Fruit fly (Drosophila melanogaster): ENCODE data around the gene CrebA.

The CrebA gene

dm6 chr3L:15566484-15566955 lies 31.3 kb downstream of the CrebA start (continued):
- TF ChIP-seq eyg (GFP tag; optimal IDR thresholded peaks at IDR 0.05) = peak; percentile 58
- TF ChIP-seq luna (GFP tag; optimal IDR thresholded peaks at IDR 0.05) = no peak
- TF ChIP-seq CG4730 (GFP tag; IDR thresholded peaks at IDR 0.05) = no peak
- TF ChIP-seq CG18011 (GFP tag; optimal IDR thresholded peaks at IDR 0.05) = peak; percentile 48
- TF ChIP-seq CG15011 (GFP tag; optimal IDR thresholded peaks at IDR 0.05) = peak; percentile 74
- no peak for TF ChIP-seq Chrac-16 (GFP tag; optimal IDR thresholded peaks at IDR 0.05)
- no peak for TF ChIP-seq CG18764 (GFP tag; optimal IDR thresholded peaks at IDR 0.05)
- TF ChIP-seq CG4617 (GFP tag; optimal IDR thresholded peaks at IDR 0.05; ENCODE audit: borderline replicate concordance) = no peak
- no peak for TF ChIP-seq Ssrp (tag; optimal IDR thresholded peaks at IDR 0.05)
- peak; percentile 41 for TF ChIP-seq CG12659 (GFP tag; optimal IDR thresholded peaks at IDR 0.05)
- no peak for TF ChIP-seq D (optimal IDR thresholded peaks at IDR 0.05)
- no peak for TF ChIP-seq D (GFP tag; optimal IDR thresholded peaks at IDR 0.05)
- TF ChIP-seq cad (GFP tag; optimal IDR thresholded peaks at IDR 0.05) = no peak
- peak; percentile 30 for TF ChIP-seq CG1647 (GFP tag; optimal IDR thresholded peaks at IDR 0.05)
- TF ChIP-seq ham (GFP tag; IDR thresholded peaks at IDR 0.05) = peak; percentile 44; the same call in 1 of the 2 replicates
- TF ChIP-seq klu (GFP tag; IDR thresholded peaks at IDR 0.05) = no peak
- TF ChIP-seq CG9727 (GFP tag; optimal IDR thresholded peaks at IDR 0.05) = peak; percentile 68
- peak; percentile 52; the same call in 1 of the 2 replicates for TF ChIP-seq CG11696 (GFP tag; IDR thresholded peaks at IDR 0.05)
- TF ChIP-seq CG7928 (GFP tag; optimal IDR thresholded peaks at IDR 0.05) = peak; percentile 57
- no peak for TF ChIP-seq z (GFP tag; IDR thresholded peaks at IDR 0.05)
- TF ChIP-seq Ptx1 (GFP tag; IDR thresholded peaks at IDR 0.05) = no peak
- TF ChIP-seq Sox102F (GFP tag; optimal IDR thresholded peaks at IDR 0.05) = no peak
- peak; percentile 55 for TF ChIP-seq CG8281 (tag; optimal IDR thresholded peaks at IDR 0.05)
- TF ChIP-seq nau (GFP tag; optimal IDR thresholded peaks at IDR 0.05) = no peak
- peak; percentile 87 for TF ChIP-seq BtbVII (GFP tag; optimal IDR thresholded peaks at IDR 0.05)
- TF ChIP-seq Bdp1 (GFP tag; optimal IDR thresholded peaks at IDR 0.05) = peak; percentile 3
- TF ChIP-seq gcm2 (GFP tag; optimal IDR thresholded peaks at IDR 0.05) = no peak
- peak; percentile 72 for TF ChIP-seq crol (GFP tag; IDR thresholded peaks at IDR 0.05)
- peak; percentile 66 for TF ChIP-seq fd3F (GFP tag; optimal IDR thresholded peaks at IDR 0.05)
- no peak for TF ChIP-seq CkIIα-i1 (GFP tag; IDR thresholded peaks at IDR 0.05)
- TF ChIP-seq CG9797 (GFP tag; optimal IDR thresholded peaks at IDR 0.05) = no peak
- peak; percentile 2 for TF ChIP-seq disco-r (GFP tag; optimal IDR thresholded peaks at IDR 0.05)
- peak; percentile 14 for TF ChIP-seq CG12391 (tag; optimal IDR thresholded peaks at IDR 0.05)
- TF ChIP-seq lola (GFP tag; optimal IDR thresholded peaks at IDR 0.05) = peak in 1 of 3 experiments; percentile 59
- TF ChIP-seq CG10959 (GFP tag; IDR thresholded peaks at IDR 0.05) = no peak
- peak; percentile 9 for TF ChIP-seq HmgD (GFP tag; optimal IDR thresholded peaks at IDR 0.05)
- TF ChIP-seq ftz-f1 (GFP tag; optimal IDR thresholded peaks at IDR 0.05) = peak; percentile 62
- no peak for TF ChIP-seq CG3726 (GFP tag; IDR thresholded peaks at IDR 0.05)
- TF ChIP-seq CG3281 (GFP tag; optimal IDR thresholded peaks at IDR 0.05) = peak; percentile 78
- no peak for TF ChIP-seq shn (GFP tag; optimal IDR thresholded peaks at IDR 0.05)
- TF ChIP-seq CG31388 (GFP tag; optimal IDR thresholded peaks at IDR 0.05) = no peak
- no peak for TF ChIP-seq ssp (GFP tag; IDR thresholded peaks at IDR 0.05)
- peak; percentile 92 for TF ChIP-seq Hey (tag; optimal IDR thresholded peaks at IDR 0.05)
- TF ChIP-seq lilli (GFP tag; optimal IDR thresholded peaks at IDR 0.05) = no peak
- TF ChIP-seq CG6175 (GFP tag; IDR thresholded peaks at IDR 0.05) = peak; percentile 54; the same call in 1 of the 3 replicates
- TF ChIP-seq ttk (GFP tag; IDR thresholded peaks at IDR 0.05) = no peak
- peak; percentile 75 for TF ChIP-seq B-H2 (GFP tag; optimal IDR thresholded peaks at IDR 0.05)
- TF ChIP-seq CG4424 (GFP tag; optimal IDR thresholded peaks at IDR 0.05) = no peak
- peak in 1 of 2 experiments; percentile 53 for TF ChIP-seq insv (GFP tag; optimal IDR thresholded peaks at IDR 0.05)
- TF ChIP-seq ap (GFP tag; IDR thresholded peaks at IDR 0.05) = no peak
- TF ChIP-seq CG3995 (GFP tag; optimal IDR thresholded peaks at IDR 0.05) = no peak
- TF ChIP-seq Fer3 (tag; optimal IDR thresholded peaks at IDR 0.05) = peak; percentile 73

Data from whole organism, embryonic.